Fruit fly (Drosophila melanogaster) Kc167 (cell line): ENCODE data around the gene Dscam3.

Experiments
- Myc ChIP-seq: fragments of >200 bp; optimal IDR thresholded peaks from 2 replicates; lab custom pipeline; 2017; ENCODE audit warnings: missing external identifiers
- Sin3A ChIP-seq: fragments of >200 bp; optimal IDR thresholded peaks from 2 replicates; lab custom pipeline; 2018; ENCODE audit warnings: missing external identifiers
- h ChIP-seq: fragments of >200 bp; optimal IDR thresholded peaks from 3 replicates; lab custom pipeline; 2018; ENCODE audit warnings: missing external identifiers

DNA sequence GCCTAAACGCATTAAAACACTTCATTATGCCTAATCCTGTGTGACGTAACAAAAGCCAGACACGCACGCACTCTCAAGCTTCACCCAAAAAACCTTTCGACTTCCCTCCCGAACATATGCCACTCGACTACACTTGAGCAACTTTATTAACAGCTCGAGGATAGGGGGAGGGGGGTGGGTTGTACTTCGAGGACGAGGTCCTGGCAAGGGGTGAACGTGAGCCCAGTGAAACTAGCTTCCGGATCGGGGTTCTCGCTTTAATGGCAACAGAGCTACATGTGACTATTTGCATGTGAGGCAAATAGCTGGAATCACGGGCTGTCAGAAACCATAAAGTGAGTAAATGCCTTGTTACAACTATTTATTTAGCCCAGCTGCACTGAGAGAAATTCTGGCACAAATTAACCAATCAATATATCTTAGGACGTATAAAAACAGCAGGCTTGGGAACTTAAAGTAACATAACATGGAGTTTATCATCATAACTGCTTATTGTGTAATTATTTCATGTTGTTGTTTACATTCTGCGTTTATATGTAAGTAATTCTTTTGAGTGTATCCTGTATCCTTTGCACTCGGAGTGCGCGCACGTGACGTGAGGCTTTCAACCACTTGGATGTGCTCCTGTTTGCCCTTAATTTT is 45.5 kb upstream of the Dscam3 start:
- no peak for TF ChIP-seq h
- TF ChIP-seq Sin3A (lab: Kevin White, UChicago) = no peak
- TF ChIP-seq Myc = no peak
